Fruit fly (Drosophila melanogaster) whole organism, embryonic: ENCODE data around the gene CG43439.

Experiments
- Aef1 ChIP-seq: fragments of 200-800 bp; sonication (Bioruptor generic); IDR thresholded peaks from 3 replicates; pipeline ENCODE4 v1.3.6; 2022; ENCODE audit warnings: missing biosample characterization, missing genetic modification characterization
- BEAF-32 ChIP-seq: fragments of 200-800 bp; sonication (Bioruptor generic); optimal IDR thresholded peaks from 3 replicates; lab custom pipeline; 2017; ENCODE audit warnings: missing biosample characterization, missing genetic modification characterization, mild to moderate bottlenecking, moderate library complexity, missing genetic modification reagents
- CG10321 ChIP-seq: fragments of 200-800 bp; sonication (Bioruptor generic); IDR thresholded peaks from 2 replicates; pipeline ENCODE4 v1.3.6; 2022; ENCODE audit warnings: missing biosample characterization, missing genetic modification characterization
- CG10959 ChIP-seq: fragments of 200-800 bp; sonication (Bioruptor generic); IDR thresholded peaks from 2 replicates; pipeline ENCODE4 v1.3.6; 2022; ENCODE audit warnings: missing biosample characterization, missing genetic modification characterization
- CG11085 ChIP-seq: fragments of 200-800 bp; sonication (Bioruptor generic); IDR thresholded peaks from 2 replicates; pipeline ENCODE4 v1.3.6; 2022; ENCODE audit warnings: missing biosample characterization, missing genetic modification characterization
- CG11723 ChIP-seq: fragments of 200-800 bp; sonication (Bioruptor generic); optimal IDR thresholded peaks from 2 replicates; lab custom pipeline; 2017; ENCODE audit warnings: missing biosample characterization, mild to moderate bottlenecking, missing genetic modification characterization
- CG12659 ChIP-seq: fragments of 200-800 bp; sonication (Bioruptor generic); optimal IDR thresholded peaks from 3 replicates; lab custom pipeline; 2017; ENCODE audit warnings: mild to moderate bottlenecking, missing biosample characterization, missing genetic modification reagents, missing genetic modification characterization
- CG12744 ChIP-seq: fragments of 200-800 bp; sonication (Bioruptor generic); optimal IDR thresholded peaks from 2 replicates; lab custom pipeline; 2016; ENCODE audit warnings: missing biosample characterization, missing genetic modification characterization
- CG13624 ChIP-seq: fragments of 200-800 bp; sonication (Bioruptor generic); optimal IDR thresholded peaks from 2 replicates; lab custom pipeline; 2016; ENCODE audit warnings: missing biosample characterization, missing genetic modification characterization
- CG15696 ChIP-seq: fragments of 200-800 bp; sonication (Bioruptor generic); optimal IDR thresholded peaks from 2 replicates; lab custom pipeline; 2019; ENCODE audit warnings: missing biosample characterization, mild to moderate bottlenecking, missing genetic modification characterization, moderate library complexity
- CG1832 ChIP-seq: fragments of 200-800 bp; sonication (Bioruptor generic); optimal IDR thresholded peaks from 2 replicates; lab custom pipeline; 2017; ENCODE audit warnings: missing biosample characterization, mild to moderate bottlenecking, missing genetic modification characterization, inconsistent platforms
- CG18599 ChIP-seq: fragments of 200-800 bp; sonication (Bioruptor generic); optimal IDR thresholded peaks from 3 replicates; lab custom pipeline; 2017; ENCODE audit warnings: missing biosample characterization, missing genetic modification characterization, mild to moderate bottlenecking, moderate library complexity, missing genetic modification reagents
- CG31388 ChIP-seq: fragments of 200-800 bp; sonication (Bioruptor generic); optimal IDR thresholded peaks from 2 replicates; lab custom pipeline; 2016; ENCODE audit warnings: missing biosample characterization, missing genetic modification characterization
- CG34376 ChIP-seq: fragments of 200-800 bp; sonication (Bioruptor generic); optimal IDR thresholded peaks from 2 replicates; lab custom pipeline; 2018; ENCODE audit warnings: missing biosample characterization, mild to moderate bottlenecking, missing genetic modification characterization
- CG4404 ChIP-seq: fragments of 200-800 bp; sonication (Bioruptor generic); IDR thresholded peaks from 2 replicates; pipeline ENCODE4 v1.3.6; 2022; ENCODE audit warnings: missing biosample characterization, missing genetic modification characterization
- CG5245 ChIP-seq: fragments of 200-800 bp; sonication (Bioruptor generic); optimal IDR thresholded peaks from 3 replicates; lab custom pipeline; 2016; ENCODE audit warnings: missing biosample characterization, missing genetic modification characterization
- CG6254 ChIP-seq: fragments of 200-800 bp; sonication (Bioruptor generic); optimal IDR thresholded peaks from 3 replicates; lab custom pipeline; 2017; ENCODE audit warnings: mild to moderate bottlenecking, missing biosample characterization, missing genetic modification reagents, missing genetic modification characterization
- CG7928 ChIP-seq: fragments of 200-800 bp; sonication (Bioruptor generic); optimal IDR thresholded peaks from 2 replicates; lab custom pipeline; 2017; ENCODE audit warnings: missing biosample characterization, mild to moderate bottlenecking, missing genetic modification characterization
- CG7963 ChIP-seq: fragments of 200-800 bp; sonication (Bioruptor generic); IDR thresholded peaks from 3 replicates; pipeline ENCODE4 v1.3.6; 2022; ENCODE audit warnings: missing biosample characterization, missing genetic modification characterization; ENCODE audit not compliant: partially characterized antibody
- CG7987 ChIP-seq: fragments of 200-800 bp; sonication (Bioruptor generic); optimal IDR thresholded peaks from 2 replicates; lab custom pipeline; 2018; ENCODE audit warnings: missing biosample characterization, mild to moderate bottlenecking, missing genetic modification characterization, moderate library complexity
- CG8388 ChIP-seq: fragments of 200-800 bp; sonication (Bioruptor generic); optimal IDR thresholded peaks from 2 replicates; lab custom pipeline; 2019; ENCODE audit warnings: missing biosample characterization, mild to moderate bottlenecking, missing genetic modification characterization, moderate library complexity
- CG9797 ChIP-seq: fragments of 200-800 bp; sonication (Bioruptor generic); optimal IDR thresholded peaks from 3 replicates; lab custom pipeline; 2018; ENCODE audit warnings: missing biosample characterization, mild to moderate bottlenecking, missing genetic modification characterization
- Ets65A ChIP-seq: fragments of 200-800 bp; sonication (Bioruptor generic); peaks from one replicate; lab custom pipeline; 2016; ENCODE audit warnings: missing biosample characterization, missing genetic modification characterization
- HLH54F ChIP-seq: fragments of 200-800 bp; sonication (Bioruptor generic); optimal IDR thresholded peaks from 3 replicates; lab custom pipeline; 2016; ENCODE audit warnings: missing biosample characterization, missing genetic modification characterization
- Max ChIP-seq: fragments of 200-800 bp; sonication (Bioruptor generic); optimal IDR thresholded peaks from 2 replicates; lab custom pipeline; 2016; ENCODE audit warnings: missing biosample characterization, mild to moderate bottlenecking, missing genetic modification characterization
- Mrtf ChIP-seq: fragments of 200-800 bp; sonication (Bioruptor generic); IDR thresholded peaks from 3 replicates; pipeline ENCODE4 v1.3.6; 2022; ENCODE audit warnings: missing biosample characterization, missing genetic modification characterization
- PHDP ChIP-seq: fragments of 200-800 bp; sonication (Bioruptor generic); optimal IDR thresholded peaks from 3 replicates; lab custom pipeline; 2018; ENCODE audit warnings: missing biosample characterization, mild to moderate bottlenecking, missing genetic modification characterization, moderate library complexity
- Ravus ChIP-seq: fragments of 200-800 bp; sonication (Bioruptor generic); IDR thresholded peaks from 2 replicates; pipeline ENCODE4 v1.3.6; 2022; ENCODE audit warnings: missing biosample characterization, missing genetic modification characterization
- Sin3A ChIP-seq: fragments of >200 bp; optimal IDR thresholded peaks from 2 replicates; lab custom pipeline; 2018
- al ChIP-seq: fragments of 200-800 bp; sonication (Bioruptor generic); IDR thresholded peaks from 2 replicates; pipeline ENCODE4 v1.3.6; 2022; ENCODE audit warnings: missing biosample characterization, missing genetic modification characterization
- ara ChIP-seq: fragments of 200-800 bp; sonication (Bioruptor generic); IDR thresholded peaks from 2 replicates; pipeline ENCODE4 v1.3.6; 2022; ENCODE audit warnings: missing biosample characterization, missing genetic modification characterization
- bbx ChIP-seq: fragments of 200-800 bp; sonication (Bioruptor generic); IDR thresholded peaks from 2 replicates; pipeline ENCODE4 v1.3.6; 2022; ENCODE audit warnings: missing biosample characterization, missing genetic modification characterization; ENCODE audit not compliant: partially characterized antibody
- cad ChIP-seq: fragments of >200 bp; optimal IDR thresholded peaks from 2 replicates; lab custom pipeline; 2017; ENCODE audit warnings: missing biosample characterization, missing genetic modification characterization
- cas ChIP-seq: fragments of 200-800 bp; sonication (Bioruptor generic); IDR thresholded peaks from 2 replicates; pipeline ENCODE4 v1.3.6; 2022; ENCODE audit warnings: missing biosample characterization, missing genetic modification characterization
- chn ChIP-seq: fragments of 200-800 bp; sonication (Bioruptor generic); optimal IDR thresholded peaks from 2 replicates; lab custom pipeline; 2016; ENCODE audit warnings: missing biosample characterization, missing genetic modification characterization
- en ChIP-seq: fragments of 200-800 bp; sonication (Bioruptor generic); optimal IDR thresholded peaks from 2 replicates; lab custom pipeline; 2016; ENCODE audit warnings: missing biosample characterization, missing genetic modification characterization
- fd102C ChIP-seq: fragments of 200-800 bp; sonication (Bioruptor generic); optimal IDR thresholded peaks from 2 replicates; lab custom pipeline; 2018; ENCODE audit warnings: missing biosample characterization, mild to moderate bottlenecking, missing genetic modification characterization, moderate library complexity
- gem ChIP-seq: fragments of 200-800 bp; sonication (Bioruptor generic); optimal IDR thresholded peaks from 2 replicates; lab custom pipeline; 2019; ENCODE audit warnings: missing biosample characterization, mild to moderate bottlenecking, missing genetic modification characterization, moderate library complexity
- ind ChIP-seq: fragments of 200-800 bp; sonication (Bioruptor generic); optimal IDR thresholded peaks from 3 replicates; lab custom pipeline; 2016; ENCODE audit warnings: missing biosample characterization, missing genetic modification characterization
- ken ChIP-seq: fragments of 200-800 bp; sonication (Bioruptor generic); IDR thresholded peaks from 3 replicates; pipeline ENCODE4 v1.3.6; 2022; ENCODE audit warnings: missing biosample characterization, missing genetic modification characterization
- p53 ChIP-seq: fragments of 200-800 bp; sonication (Bioruptor generic); optimal IDR thresholded peaks from 2 replicates; lab custom pipeline; 2016; ENCODE audit warnings: missing biosample characterization, missing genetic modification characterization
- prd ChIP-seq, 3 experiments: fragments of >200 bp in 2 of 3; fragments of 200-800 bp in 1 of 3; sonication (Bioruptor generic) in 1 of 3; optimal IDR thresholded peaks in 2 of 3; IDR thresholded peaks in 1 of 3; 2 replicates in 2 of 3; 3 replicates in 1 of 3; pipeline versions ENCODE4 v1.3.6 to Lab custom; 2017 to 2022; ENCODE audit warnings: missing biosample characterization in 1 of 3, missing genetic modification characterization in 1 of 3
- rib ChIP-seq: fragments of 200-800 bp; sonication (Bioruptor generic); IDR thresholded peaks from 2 replicates; pipeline ENCODE4 v1.3.6; 2022; ENCODE audit warnings: missing biosample characterization, missing genetic modification characterization
- schlank ChIP-seq: fragments of 200-800 bp; sonication (Bioruptor generic); optimal IDR thresholded peaks from 2 replicates; lab custom pipeline; 2018; ENCODE audit warnings: missing biosample characterization, mild to moderate bottlenecking, missing genetic modification characterization
- slp2 ChIP-seq: fragments of 200-800 bp; sonication (Bioruptor generic); optimal IDR thresholded peaks from 2 replicates; lab custom pipeline; 2016; ENCODE audit warnings: missing biosample characterization, missing genetic modification characterization
- so ChIP-seq: fragments of 200-800 bp; sonication (Bioruptor generic); IDR thresholded peaks from 3 replicates; pipeline ENCODE4 v1.3.6; 2022; ENCODE audit warnings: missing biosample characterization, missing genetic modification characterization
- tna ChIP-seq: fragments of 200-800 bp; sonication (Bioruptor generic); IDR thresholded peaks from 2 replicates; pipeline ENCODE4 v1.3.6; 2022; ENCODE audit warnings: missing biosample characterization, missing genetic modification characterization; ENCODE audit not compliant: partially characterized antibody
- tup ChIP-seq: fragments of 200-800 bp; sonication (Bioruptor generic); optimal IDR thresholded peaks from 2 replicates; lab custom pipeline; 2016; ENCODE audit warnings: missing biosample characterization, mild to moderate bottlenecking, missing genetic modification characterization, moderate library complexity
- usp ChIP-seq: fragments of >200 bp; optimal IDR thresholded peaks from 2 replicates; lab custom pipeline; 2017; ENCODE audit warnings: missing biosample characterization, missing genetic modification characterization
- z ChIP-seq: fragments of 200-800 bp; sonication (Bioruptor generic); IDR thresholded peaks from 3 replicates; pipeline ENCODE4 v1.3.6; 2022; ENCODE audit warnings: missing biosample characterization, missing genetic modification characterization

Gene CG43439

DNA sequence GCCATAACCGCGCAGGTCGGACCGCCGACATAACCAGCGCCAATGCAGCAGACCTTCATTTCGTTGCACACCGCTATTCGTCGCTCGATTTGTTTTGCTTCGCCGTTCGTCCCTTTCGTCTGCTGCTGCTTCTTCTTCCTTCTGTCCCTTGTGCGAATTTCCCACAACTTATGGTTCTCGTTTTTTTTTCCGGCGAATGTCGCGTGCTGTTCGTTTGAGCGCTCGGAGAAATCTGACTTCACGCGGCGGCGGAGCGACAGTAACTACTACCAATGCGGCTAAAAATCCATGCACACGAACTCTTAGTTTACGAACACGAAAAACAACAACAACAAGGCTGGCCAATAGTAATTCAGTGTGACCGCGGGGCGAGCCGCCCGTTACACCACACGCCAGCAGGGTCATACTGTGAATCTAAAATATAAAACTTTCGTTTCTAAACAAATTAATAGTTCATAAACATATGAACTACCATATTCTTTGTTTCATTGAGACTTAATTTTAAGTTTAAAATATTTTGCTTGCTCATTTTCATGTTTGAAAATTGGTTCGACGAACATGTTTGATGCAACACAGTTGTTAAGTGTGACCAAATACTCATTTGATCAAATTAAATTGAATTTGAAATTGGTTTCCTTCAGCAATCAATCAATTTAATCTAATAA, 19.8 kb downstream of the CG43439 start, which contains the start of gene sgl (continued):
- peak; percentile 59; the same call in 1 of the 3 replicates for TF ChIP-seq ken (GFP tag; lab: Robert Waterston, UW)
- TF ChIP-seq tup (GFP tag; lab: Kevin White, UChicago) = no peak
- peak; percentile 77 for TF ChIP-seq CG34376 (GFP tag; lab: Kevin White, UChicago)
- no peak for TF ChIP-seq usp (GFP tag; lab: Kevin White, UChicago)
- no peak for TF ChIP-seq cad (GFP tag; lab: Kevin White, UChicago)
- TF ChIP-seq Ravus (GFP tag; lab: Robert Waterston, UW) = no peak
- TF ChIP-seq CG11085 (GFP tag; lab: Robert Waterston, UW) = no peak
- TF ChIP-seq CG6254 (GFP tag; lab: Kevin White, UChicago) = no peak
- no peak for TF ChIP-seq cas (GFP tag; lab: Robert Waterston, UW)
- TF ChIP-seq en (GFP tag; lab: Kevin White, UChicago) = no peak
- TF ChIP-seq al (GFP tag; lab: Robert Waterston, UW) = no peak
- peak; percentile 41; the same call in 1 of the 2 replicates for TF ChIP-seq ara (GFP tag; lab: Robert Waterston, UW)
- TF ChIP-seq tna = no peak; the same call in 1 of the 2 replicates
- no peak for TF ChIP-seq CG10959 (GFP tag; lab: Robert Waterston, UW)
- TF ChIP-seq z = no peak
- TF ChIP-seq prd (optimal IDR thresholded peaks at IDR 0.05; lab: Kevin White, UChicago) = no peak
- no peak for TF ChIP-seq prd (GFP tag; IDR thresholded peaks at IDR 0.05; lab: Robert Waterston, UW)
- no peak for TF ChIP-seq CG4404
- peak; percentile 68 for TF ChIP-seq bbx (GFP tag; lab: Robert Waterston, UW)
- peak; percentile 7 for TF ChIP-seq CG15696 (tag; lab: Kevin White, UChicago)
- no peak for TF ChIP-seq CG8388 (GFP tag; lab: Kevin White, UChicago)
- 0 out of 3 replicates have a peak, but pooled peaks have one; percentile 27 for TF ChIP-seq CG7963 (GFP tag; lab: Robert Waterston, UW)
- no peak for TF ChIP-seq p53 (GFP tag; lab: Kevin White, UChicago)
- peak; percentile 37 for TF ChIP-seq PHDP (tag; lab: Kevin White, UChicago)
- TF ChIP-seq CG12744 = peak; percentile 0
- peak; percentile 43 for TF ChIP-seq chn (GFP tag; lab: Kevin White, UChicago)
- TF ChIP-seq CG11723 (GFP tag; lab: Kevin White, UChicago) = peak; percentile 43
- no peak for TF ChIP-seq CG7928 (GFP tag; lab: Kevin White, UChicago)
- TF ChIP-seq CG31388 (GFP tag; lab: Kevin White, UChicago) = no peak
- TF ChIP-seq BEAF-32 (GFP tag; lab: Kevin White, UChicago) = peak; percentile 38
- TF ChIP-seq CG7987 (GFP tag; lab: Kevin White, UChicago) = peak; percentile 57
- peak; percentile 17 for TF ChIP-seq CG13624
- TF ChIP-seq slp2 (GFP tag; lab: Kevin White, UChicago) = no peak
- no peak for TF ChIP-seq gem (tag; lab: Kevin White, UChicago)
- TF ChIP-seq CG10321 = no peak
- peak; percentile 84 for TF ChIP-seq Aef1 (GFP tag; lab: Robert Waterston, UW)
- no peak for TF ChIP-seq CG18599
- 0 out of 3 replicates have a peak, but pooled peaks have one; percentile 41 for TF ChIP-seq so (GFP tag; lab: Robert Waterston, UW)
- no peak for TF ChIP-seq CG1832
- peak; percentile 99 for TF ChIP-seq CG9797 (GFP tag; lab: Kevin White, UChicago)
- TF ChIP-seq fd102C = no peak
- TF ChIP-seq Mrtf (GFP tag; lab: Robert Waterston, UW) = no peak
- TF ChIP-seq rib (GFP tag; lab: Robert Waterston, UW) = peak; percentile 92
- TF ChIP-seq CG12659 (GFP tag; lab: Kevin White, UChicago) = peak; percentile 66
- no peak for TF ChIP-seq CG5245 (GFP tag; lab: Kevin White, UChicago)
- TF ChIP-seq Max (GFP tag; lab: Kevin White, UChicago) = no peak
- peak; percentile 43 for TF ChIP-seq Ets65A (GFP tag; lab: Kevin White, UChicago)
- no peak for TF ChIP-seq HLH54F
- peak; percentile 20 for TF ChIP-seq Sin3A (lab: Kevin White, UChicago)
- no peak for TF ChIP-seq ind (GFP tag; lab: Kevin White, UChicago)
- no peak for TF ChIP-seq schlank
